Worm (Caenorhabditis elegans): ENCODE measurements around the gene ule-4.

Gene ule-4

DNA sequence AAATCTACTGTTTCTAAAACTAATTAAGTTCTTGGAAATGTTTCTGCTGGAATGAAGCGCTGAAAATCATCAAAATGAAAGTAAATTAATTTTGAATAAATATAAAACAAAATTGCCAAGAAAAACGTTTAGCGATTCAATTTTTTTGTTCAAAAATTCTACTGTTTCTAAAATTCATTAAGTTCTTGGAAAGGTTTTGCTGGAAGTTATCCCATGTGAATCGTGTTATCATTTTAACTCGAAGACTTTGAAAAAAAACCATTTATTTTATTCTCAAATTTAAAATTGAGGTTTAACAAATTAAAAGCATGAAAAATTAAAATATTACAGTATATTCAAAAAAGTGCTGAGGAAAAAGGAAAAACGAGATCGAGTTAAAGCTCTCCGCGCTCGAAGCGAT lies 37.4 kb upstream of the ule-4 start:
- no peak for TF ChIP-seq lin-13 (tag; optimal IDR thresholded peaks at IDR 0.05)
- no peak for TF ChIP-seq unc-39 (tag; optimal IDR thresholded peaks at IDR 0.05)
- TF ChIP-seq drap-1 (GFP tag; optimal IDR thresholded peaks at IDR 0.05): no peak
- TF ChIP-seq unc-120 (tag; optimal IDR thresholded peaks at IDR 0.05; ENCODE audit: poor library complexity, severe bottlenecking): no peak

DNA sequence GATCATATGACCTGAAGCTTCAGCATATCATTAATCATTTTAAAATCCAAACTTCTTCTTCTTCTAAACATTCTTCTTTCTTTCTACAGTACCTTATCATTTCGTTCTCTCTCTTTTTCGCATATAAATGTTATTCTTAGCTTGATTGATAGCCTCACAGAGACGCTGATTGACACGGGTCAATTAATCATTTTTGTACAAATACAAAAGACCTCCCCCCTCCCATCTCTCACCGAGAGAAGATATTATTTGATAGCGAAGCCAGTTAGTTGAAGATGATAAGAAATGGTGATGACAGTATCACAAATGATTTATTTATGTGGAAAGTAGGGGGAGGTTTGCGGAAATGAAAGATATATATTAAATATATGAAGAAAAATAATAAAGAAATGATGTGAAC lies 35.3 kb upstream of the ule-4 start:
- TF ChIP-seq unc-39 (tag; optimal IDR thresholded peaks at IDR 0.05) (no peak), mab-5 (tag; optimal IDR thresholded peaks at IDR 0.05) (peak; percentile 57), unc-62 (GFP tag; optimal IDR thresholded peaks at IDR 0.05) (peak; percentile 94), unc-120 (tag; optimal IDR thresholded peaks at IDR 0.05; ENCODE audit: poor library complexity, severe bottlenecking) (no peak), elt-3 (tag; optimal IDR thresholded peaks at IDR 0.05) (peak; percentile 78), zip-8 (tag; optimal IDR thresholded peaks at IDR 0.05) (no peak), elt-1 (tag; optimal IDR thresholded peaks at IDR 0.05; ENCODE audit: borderline replicate concordance, insufficient read depth) (no peak)

DNA sequence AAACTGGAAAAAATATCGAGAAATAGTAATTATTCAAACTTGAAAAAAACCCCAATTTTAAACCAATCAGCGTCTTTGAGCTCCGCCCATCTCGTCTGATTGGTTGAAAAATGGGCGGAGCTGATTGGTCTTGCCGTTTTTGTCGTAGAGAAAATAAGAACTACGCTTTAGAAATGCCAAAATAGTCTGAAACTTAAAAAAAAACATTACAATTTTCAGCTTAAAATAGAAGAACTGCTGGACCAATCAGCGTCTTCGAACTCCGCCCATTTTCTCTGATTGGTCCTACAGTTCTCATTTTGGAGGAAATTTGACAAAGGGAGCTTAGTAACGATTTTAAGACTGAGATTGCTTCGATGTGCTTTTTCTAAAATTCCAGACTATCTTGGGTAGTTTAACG lies 32.0 kb upstream of the ule-4 start:
- TF ChIP-seq ztf-11 (tag; optimal IDR thresholded peaks at IDR 0.05) (no peak), elt-3 (tag; optimal IDR thresholded peaks at IDR 0.05) (no peak), nhr-76 (tag; optimal IDR thresholded peaks at IDR 0.05) (no peak), ham-2 (GFP tag; optimal IDR thresholded peaks at IDR 0.05) (no peak), elt-1 (tag; optimal IDR thresholded peaks at IDR 0.05; ENCODE audit: borderline replicate concordance, insufficient read depth) (no peak), mab-5 (tag; optimal IDR thresholded peaks at IDR 0.05) (no peak), cnd-1 (tag; optimal IDR thresholded peaks at IDR 0.05) (no peak), bed-3 (GFP tag; optimal IDR thresholded peaks at IDR 0.05) (no peak), ceh-83 (GFP tag; optimal IDR thresholded peaks at IDR 0.05) (no peak)

DNA sequence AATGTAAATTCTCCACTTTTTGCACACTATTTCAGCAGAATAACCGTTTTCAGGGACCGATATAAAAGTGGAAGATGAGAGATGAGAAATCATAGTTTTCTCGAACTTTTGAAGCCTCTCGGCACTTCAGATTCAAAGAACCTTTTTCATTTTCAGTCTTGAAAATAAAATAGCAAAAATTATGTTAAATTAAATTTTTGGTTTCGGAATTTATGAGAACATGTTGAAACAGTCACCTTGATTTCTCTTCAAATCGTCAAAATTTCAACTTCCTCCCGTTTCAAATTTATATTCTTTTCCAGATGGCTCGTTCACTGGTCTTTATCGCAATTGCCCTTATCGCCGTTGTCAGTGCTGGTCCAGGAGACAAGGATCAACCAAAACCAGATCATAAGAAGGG lies 31.2 kb upstream of the ule-4 start, which contains the start of gene srlf-26:
srlf-26 (plus strand) TSS at position 301 of the 400 bp plus-strand sequence.
- TF ChIP-seq ceh-39 (tag; optimal IDR thresholded peaks at IDR 0.05): no peak
- no peak for TF ChIP-seq pha-4 (tag; optimal IDR thresholded peaks at IDR 0.05)
- no peak for TF ChIP-seq flh-1 (GFP tag; optimal IDR thresholded peaks at IDR 0.05)
- no peak for TF ChIP-seq mep-1 (tag; optimal IDR thresholded peaks at IDR 0.05)
- no peak for TF ChIP-seq tbx-8 (GFP tag; optimal IDR thresholded peaks at IDR 0.05)
- no peak for TF ChIP-seq nhr-28 (tag; optimal IDR thresholded peaks at IDR 0.05)
- no peak for TF ChIP-seq ceh-43 (GFP tag; optimal IDR thresholded peaks at IDR 0.05)
- TF ChIP-seq nhr-2 (tag; optimal IDR thresholded peaks at IDR 0.05): no peak
- TF ChIP-seq nhr-12 (tag; optimal IDR thresholded peaks at IDR 0.05): no peak
- no peak for TF ChIP-seq unc-120 (tag; optimal IDR thresholded peaks at IDR 0.05; ENCODE audit: poor library complexity, severe bottlenecking)
- TF ChIP-seq ces-1 (GFP tag; optimal IDR thresholded peaks at IDR 0.05): no peak

DNA sequence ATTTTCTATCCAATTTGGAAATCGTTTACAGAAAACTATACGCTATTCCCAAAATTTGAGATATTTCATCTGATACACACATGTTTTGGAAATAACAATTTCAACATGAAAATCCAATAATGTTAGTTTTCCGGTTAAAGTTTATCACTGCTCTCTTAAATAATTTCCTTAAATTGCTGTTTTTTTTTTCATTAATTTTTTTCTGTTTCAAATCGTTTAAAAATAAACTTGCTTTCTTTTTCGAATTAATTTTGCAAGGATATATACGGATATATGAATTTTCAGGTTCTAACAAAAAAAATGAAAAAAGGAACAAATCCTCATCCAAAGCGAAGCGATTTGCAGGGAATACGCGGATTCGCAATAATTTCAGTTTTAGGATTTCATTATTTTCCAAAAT lies 26.0 kb upstream of the ule-4 start, which contains the start of gene oac-48:
oac-48 (plus strand) TSS at position 301 of the 400 bp plus-strand sequence.
- TF ChIP-seq sem-2 (GFP tag; optimal IDR thresholded peaks at IDR 0.05) (no peak), snpc-4 (tag; optimal IDR thresholded peaks at IDR 0.05) (no peak), unc-62 (GFP tag; optimal IDR thresholded peaks at IDR 0.05) (no peak), ceh-39 (tag; optimal IDR thresholded peaks at IDR 0.05) (no peak), zip-8 (tag; optimal IDR thresholded peaks at IDR 0.05) (no peak), sptf-1 (tag; optimal IDR thresholded peaks at IDR 0.05) (no peak), nhr-28 (tag; optimal IDR thresholded peaks at IDR 0.05) (no peak), unc-120 (tag; optimal IDR thresholded peaks at IDR 0.05; ENCODE audit: poor library complexity, severe bottlenecking) (no peak), lsy-2 (tag; optimal IDR thresholded peaks at IDR 0.05) (no peak), nhr-12 (tag; optimal IDR thresholded peaks at IDR 0.05) (no peak), bed-3 (GFP tag; optimal IDR thresholded peaks at IDR 0.05) (no peak), hlh-1 (tag; optimal IDR thresholded peaks at IDR 0.05) (no peak), nhr-2 (tag; optimal IDR thresholded peaks at IDR 0.05) (no peak), ceh-43 (GFP tag; optimal IDR thresholded peaks at IDR 0.05) (no peak), lin-13 (tag; optimal IDR thresholded peaks at IDR 0.05) (no peak), blmp-1 (tag; optimal IDR thresholded peaks at IDR 0.05) (no peak), elt-1 (tag; optimal IDR thresholded peaks at IDR 0.05; ENCODE audit: borderline replicate concordance, insufficient read depth) (no peak), elt-3 (tag; optimal IDR thresholded peaks at IDR 0.05) (no peak)

All from whole organism, mixed stage, embryonic.